Worm (Caenorhabditis elegans) whole organism, late embryonic: Measurements from ENCODE around the gene calu-1.

Experiments used
- F13H6.1 ChIP-seq: sonication (generic microtip); optimal IDR thresholded peaks from 2 replicates; lab custom pipeline; 2016; ENCODE audit warnings: missing genetic modification characterization, missing compliant biosample characterization
- ama-1 ChIP-seq: fragments of 150-350 bp; optimal IDR thresholded peaks from 2 replicates; lab custom pipeline; 2014
- ceh-48 ChIP-seq: sonication (generic microtip); optimal IDR thresholded peaks from 2 replicates; lab custom pipeline; 2016; ENCODE audit warnings: missing genetic modification characterization, inconsistent platforms, missing compliant biosample characterization
- che-1 ChIP-seq: sonication (generic microtip); optimal IDR thresholded peaks from 2 replicates; lab custom pipeline; 2016; ENCODE audit warnings: mild to moderate bottlenecking, missing genetic modification characterization, missing compliant biosample characterization
- fkh-10 ChIP-seq: fragments of 150-350 bp; optimal IDR thresholded peaks from 2 replicates; lab custom pipeline; 2014; ENCODE audit warnings: missing biosample characterization, missing genetic modification reagents, missing genetic modification characterization
- gmeb-2 ChIP-seq: sonication (generic microtip); optimal IDR thresholded peaks from 2 replicates; lab custom pipeline; 2016; ENCODE audit warnings: missing genetic modification characterization, inconsistent platforms, missing compliant biosample characterization
- pha-4 ChIP-seq: fragments of 150-350 bp; optimal IDR thresholded peaks from 2 replicates; lab custom pipeline; 2018; ENCODE audit warnings: missing biosample characterization, missing genetic modification reagents, missing genetic modification characterization
- pros-1 ChIP-seq: fragments of 150-350 bp; optimal IDR thresholded peaks from 2 replicates; lab custom pipeline; 2014; ENCODE audit warnings: missing biosample characterization, missing genetic modification reagents, missing genetic modification characterization
- sox-4 ChIP-seq: sonication (generic microtip); optimal IDR thresholded peaks from 2 replicates; lab custom pipeline; 2017; ENCODE audit warnings: mild to moderate bottlenecking, missing genetic modification characterization, inconsistent platforms, missing compliant biosample characterization
- syd-9 ChIP-seq: sonication (generic microtip); optimal IDR thresholded peaks from 2 replicates; lab custom pipeline; 2016; ENCODE audit warnings: mild to moderate bottlenecking, missing genetic modification characterization, moderate library complexity, missing compliant biosample characterization
- unc-3 ChIP-seq, 2 experiments: fragments of 200-800 bp in 1 of 2; sonication (Bioruptor generic) in 1 of 2; sonication (generic microtip) in 1 of 2; conservative IDR thresholded peaks in 1 of 2; optimal IDR thresholded peaks in 1 of 2; 2 replicates each; pipeline versions ENCODE4 v1.3.6 to Lab custom; 2016 to 2022; ENCODE audit warnings: missing compliant biosample characterization in 2 of 2, missing genetic modification characterization in 2 of 2, missing genetic modification reagents in 1 of 2

ce11 chrX:4982009-4982625 lies 11.4 kb upstream of the calu-1 start:
- no peak for TF ChIP-seq gmeb-2
- TF ChIP-seq fkh-10 (GFP tag; lab: Kevin White, UChicago), result no peak
- no peak for TF ChIP-seq che-1 (tag; lab: Kevin White, UChicago)
- no peak for TF ChIP-seq sox-4 (tag; lab: Kevin White, UChicago)
- TF ChIP-seq pha-4 (tag; lab: Kevin White, UChicago), result no peak
- no peak for TF ChIP-seq ceh-48 (tag; lab: Kevin White, UChicago)
- TF ChIP-seq syd-9 (tag; lab: Kevin White, UChicago), result no peak
- no peak for TF ChIP-seq F13H6.1 (tag; lab: Kevin White, UChicago)
- no peak for TF ChIP-seq pros-1 (tag; lab: Kevin White, UChicago)
- TF ChIP-seq ama-1 (lab: Kevin White, UChicago), result no peak
- TF ChIP-seq unc-3 (GFP tag; conservative IDR thresholded peaks at IDR 0.05; lab: Robert Waterston, UW), result no peak
- TF ChIP-seq unc-3 (tag; optimal IDR thresholded peaks at IDR 0.05; lab: Kevin White, UChicago), result no peak
